Fruit fly (Drosophila melanogaster): ENCODE data around the gene CHES-1-like.

CHES-1-like gene

dm6 chrX:7705175-7706097 is 3.7 kb downstream of the CHES-1-like start:
- TF ChIP-seq kay (GFP tag; ENCODE audit: borderline replicate concordance): peak; percentile 93
- peak; percentile 42 for TF ChIP-seq cic (GFP tag; optimal IDR thresholded peaks at IDR 0.05)
- TF ChIP-seq tj (GFP tag; optimal IDR thresholded peaks at IDR 0.05): peak; percentile 83
- peak; percentile 98 for TF ChIP-seq CG11617 (GFP tag; optimal IDR thresholded peaks at IDR 0.05)
- TF ChIP-seq Hr96 (GFP tag; optimal IDR thresholded peaks at IDR 0.05): peak; percentile 85
- TF ChIP-seq CG1620 (GFP tag; optimal IDR thresholded peaks at IDR 0.05): peak; percentile 86
- peak; percentile 92 for TF ChIP-seq CG7045 (GFP tag; optimal IDR thresholded peaks at IDR 0.05)
- TF ChIP-seq Crg-1 (GFP tag; optimal IDR thresholded peaks at IDR 0.05): peak; percentile 93
- TF ChIP-seq CG14711 (tag; optimal IDR thresholded peaks at IDR 0.05): peak; percentile 90
- peak; percentile 95 for TF ChIP-seq bab1 (GFP tag; optimal IDR thresholded peaks at IDR 0.05)
- TF ChIP-seq pad (GFP tag; optimal IDR thresholded peaks at IDR 0.05): peak; percentile 92
- peak; percentile 88 for TF ChIP-seq CG33017 (tag; optimal IDR thresholded peaks at IDR 0.05)
- TF ChIP-seq CG5204 (GFP tag; optimal IDR thresholded peaks at IDR 0.05): peak; percentile 81
- peak; percentile 83 for TF ChIP-seq ovo (GFP tag; optimal IDR thresholded peaks at IDR 0.05)
- TF ChIP-seq Mnt (GFP tag; optimal IDR thresholded peaks at IDR 0.05): peak; percentile 93
- TF ChIP-seq cnc (optimal IDR thresholded peaks at IDR 0.05): no peak
- peak; percentile 83 for TF ChIP-seq Clk (GFP tag; optimal IDR thresholded peaks at IDR 0.05)
- TF ChIP-seq CG7101 (tag; optimal IDR thresholded peaks at IDR 0.05): peak; percentile 96
- peak; percentile 67 for TF ChIP-seq toe (GFP tag; optimal IDR thresholded peaks at IDR 0.05)
- peak; percentile 88 for TF ChIP-seq CG12768 (GFP tag; optimal IDR thresholded peaks at IDR 0.05)

DNA sequence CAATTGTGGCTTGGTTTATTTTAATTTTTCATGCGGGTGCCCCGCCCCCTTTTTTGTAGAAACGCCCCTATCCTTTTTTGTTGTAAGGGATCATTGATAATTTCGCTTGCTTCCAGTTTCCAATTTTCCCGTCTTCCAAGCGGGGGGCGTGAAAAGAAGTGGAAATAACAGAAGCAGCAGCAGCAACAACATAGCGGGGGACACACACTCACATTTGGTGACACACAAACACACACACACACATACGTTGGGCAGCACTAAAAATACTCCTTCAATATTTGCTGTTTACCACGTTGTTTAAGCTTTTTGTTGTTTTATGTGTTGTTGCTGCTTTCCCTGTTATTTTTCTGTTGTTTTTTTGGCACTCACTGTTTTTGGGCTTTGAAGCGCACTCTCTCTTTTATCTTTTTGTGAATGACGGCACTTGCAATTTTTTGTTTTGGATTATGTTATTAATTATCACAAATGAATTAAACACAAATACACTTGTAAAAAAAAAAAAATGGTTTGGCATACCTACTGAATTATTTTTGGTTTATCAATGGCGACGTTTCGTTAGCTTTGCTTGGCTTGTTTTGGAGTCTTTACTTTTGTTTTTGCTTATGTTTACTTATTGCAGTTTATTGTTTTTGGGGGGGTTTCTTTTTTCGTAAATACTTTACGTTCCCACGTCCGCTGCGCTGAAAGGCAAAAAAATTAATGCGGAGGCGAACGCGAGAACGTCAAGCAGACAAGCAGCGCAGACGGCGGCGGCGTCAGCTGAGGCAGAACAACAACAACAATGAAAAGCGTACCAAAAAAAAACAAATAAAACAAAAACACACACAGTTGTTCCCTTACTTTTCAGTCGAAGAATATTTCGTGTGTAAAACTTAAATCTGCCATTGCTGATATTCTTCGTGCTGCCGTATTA is 4.7 kb downstream of the CHES-1-like start:
- TF ChIP-seq kay (GFP tag; ENCODE audit: borderline replicate concordance): peak; percentile 42
- TF ChIP-seq cic (GFP tag; optimal IDR thresholded peaks at IDR 0.05): no peak

dm6 chrX:7703865-7704221 is 5.3 kb downstream of the CHES-1-like start:
- TF ChIP-seq cnc (optimal IDR thresholded peaks at IDR 0.05) (no peak), Crg-1 (GFP tag; optimal IDR thresholded peaks at IDR 0.05) (no peak), CG12768 (GFP tag; optimal IDR thresholded peaks at IDR 0.05) (no peak), CG7045 (GFP tag; optimal IDR thresholded peaks at IDR 0.05) (no peak), Clk (GFP tag; optimal IDR thresholded peaks at IDR 0.05) (no peak), cic (GFP tag; optimal IDR thresholded peaks at IDR 0.05) (no peak)

DNA sequence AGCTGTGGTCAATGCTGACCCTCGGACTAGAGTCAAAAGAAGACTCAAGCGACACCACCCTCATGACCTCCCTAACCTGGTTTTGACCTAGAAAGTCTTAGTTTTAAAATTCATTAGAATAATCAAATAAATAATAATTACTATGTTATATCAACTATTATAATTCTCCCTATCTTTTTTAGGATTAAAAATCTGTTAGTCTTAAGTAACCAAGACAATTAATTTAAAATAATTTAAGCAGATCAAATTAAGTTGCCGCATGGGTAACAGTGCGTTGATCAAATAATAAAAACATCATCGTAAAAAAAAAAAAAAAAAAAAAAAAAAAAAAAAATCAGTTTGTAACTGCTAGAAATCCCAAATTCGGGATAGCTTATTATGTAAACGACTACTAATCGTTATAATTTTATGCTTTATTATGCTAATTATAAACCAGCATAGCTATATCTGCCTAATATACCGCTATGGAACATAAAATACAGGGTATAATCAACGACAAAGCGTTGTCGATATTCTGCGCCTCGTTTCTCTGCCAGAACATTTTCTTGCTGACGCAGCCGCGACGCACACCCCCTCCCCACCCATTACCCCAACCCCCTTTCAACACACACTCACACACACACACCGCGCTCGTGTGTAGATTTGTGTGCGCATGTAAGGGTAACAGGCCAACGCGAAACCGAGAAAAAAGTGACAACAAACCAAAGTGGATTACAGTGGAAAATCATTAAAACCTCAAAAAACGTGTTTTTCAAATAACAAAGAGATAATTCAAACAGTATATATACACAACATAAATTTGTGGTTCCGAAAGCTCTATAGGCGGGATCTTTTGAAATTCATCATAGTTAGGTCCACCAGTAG is 6.0 kb downstream of the CHES-1-like start:
- TF ChIP-seq CG12768 (GFP tag; optimal IDR thresholded peaks at IDR 0.05) (peak; percentile 63), CG7045 (GFP tag; optimal IDR thresholded peaks at IDR 0.05) (peak; percentile 34), Hr96 (GFP tag; optimal IDR thresholded peaks at IDR 0.05) (peak; percentile 74), CG33017 (tag; optimal IDR thresholded peaks at IDR 0.05) (peak; percentile 61), cic (GFP tag; optimal IDR thresholded peaks at IDR 0.05) (peak; percentile 70), CG14711 (tag; optimal IDR thresholded peaks at IDR 0.05) (peak; percentile 75), CG1620 (GFP tag; optimal IDR thresholded peaks at IDR 0.05) (peak; percentile 62), Mnt (GFP tag; optimal IDR thresholded peaks at IDR 0.05) (peak; percentile 82), tj (GFP tag; optimal IDR thresholded peaks at IDR 0.05) (peak; percentile 100), CG7101 (tag; optimal IDR thresholded peaks at IDR 0.05) (peak; percentile 89), Clk (GFP tag; optimal IDR thresholded peaks at IDR 0.05) (peak; percentile 3), bab1 (GFP tag; optimal IDR thresholded peaks at IDR 0.05) (peak; percentile 96), CG5204 (GFP tag; optimal IDR thresholded peaks at IDR 0.05) (peak; percentile 20), Crg-1 (GFP tag; optimal IDR thresholded peaks at IDR 0.05) (peak; percentile 57), CG11617 (GFP tag; optimal IDR thresholded peaks at IDR 0.05) (peak; percentile 79), pad (GFP tag; optimal IDR thresholded peaks at IDR 0.05) (peak; percentile 75)

DNA sequence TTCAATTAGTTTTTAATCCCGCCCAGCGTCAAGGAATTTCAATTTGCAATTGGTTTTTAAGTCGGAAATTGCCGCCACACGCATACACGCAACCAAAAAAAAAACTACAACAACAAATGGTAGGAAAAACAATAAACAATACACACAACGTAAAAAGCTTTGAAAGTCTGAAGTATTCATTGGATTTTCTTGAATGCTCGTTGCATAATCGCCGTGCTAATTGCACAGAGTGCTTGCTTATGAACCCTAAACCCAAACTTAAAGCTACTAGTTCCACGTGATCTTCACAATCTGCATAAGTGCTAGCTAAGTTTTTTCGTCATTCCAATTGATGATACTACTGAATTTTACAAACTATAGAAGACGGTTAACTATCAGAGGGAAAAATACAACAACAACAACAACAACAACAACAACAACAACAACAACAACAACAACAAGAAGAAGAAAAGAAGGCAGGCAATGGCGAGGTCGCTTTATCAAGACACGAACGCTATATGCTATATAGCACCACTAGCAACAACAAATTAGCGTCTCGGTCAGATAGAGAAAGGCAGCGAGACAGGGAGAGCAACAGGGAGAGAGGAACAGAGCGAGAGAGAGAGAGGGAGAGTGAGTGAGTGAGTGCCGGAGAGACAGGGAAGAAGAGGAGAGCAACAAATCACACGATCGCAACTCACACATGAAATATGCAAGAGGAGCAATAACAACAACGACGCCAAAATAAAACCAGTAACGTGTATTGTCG is 6.9 kb downstream of the CHES-1-like start:
- TF ChIP-seq toe (GFP tag; optimal IDR thresholded peaks at IDR 0.05) (no peak), Mnt (GFP tag; optimal IDR thresholded peaks at IDR 0.05) (peak; percentile 85), cnc (optimal IDR thresholded peaks at IDR 0.05) (no peak), Hr96 (GFP tag; optimal IDR thresholded peaks at IDR 0.05) (peak; percentile 30), ovo (GFP tag; optimal IDR thresholded peaks at IDR 0.05) (peak; percentile 28), bab1 (GFP tag; optimal IDR thresholded peaks at IDR 0.05) (no peak), CG7045 (GFP tag; optimal IDR thresholded peaks at IDR 0.05) (no peak), CG1620 (GFP tag; optimal IDR thresholded peaks at IDR 0.05) (peak; percentile 43), tj (GFP tag; optimal IDR thresholded peaks at IDR 0.05) (peak; percentile 74), CG11617 (GFP tag; optimal IDR thresholded peaks at IDR 0.05) (no peak), cic (GFP tag; optimal IDR thresholded peaks at IDR 0.05) (peak; percentile 79), CG12768 (GFP tag; optimal IDR thresholded peaks at IDR 0.05) (no peak), CG14711 (tag; optimal IDR thresholded peaks at IDR 0.05) (no peak), CG5204 (GFP tag; optimal IDR thresholded peaks at IDR 0.05) (no peak), kay (GFP tag; ENCODE audit: borderline replicate concordance) (no peak), pad (GFP tag; optimal IDR thresholded peaks at IDR 0.05) (peak; percentile 33), Clk (GFP tag; optimal IDR thresholded peaks at IDR 0.05) (no peak), CG33017 (tag; optimal IDR thresholded peaks at IDR 0.05) (no peak), Crg-1 (GFP tag; optimal IDR thresholded peaks at IDR 0.05) (peak; percentile 4), CG7101 (tag; optimal IDR thresholded peaks at IDR 0.05) (peak; percentile 55)

Data from whole organism, adult.